Worm (Caenorhabditis elegans) whole organism, late embryonic: ENCODE results near the gene math-45.

Experiments
- F13H6.1 ChIP-seq: sonication (generic microtip); optimal IDR thresholded peaks from 2 replicates; lab custom pipeline; 2016; ENCODE audit warnings: missing genetic modification characterization, missing compliant biosample characterization
- ceh-2 ChIP-seq: sonication (generic microtip); optimal IDR thresholded peaks from 2 replicates; lab custom pipeline; 2016; ENCODE audit warnings: missing genotype, missing genetic modification characterization, missing compliant biosample characterization
- ceh-30 ChIP-seq: fragments of 150-350 bp; optimal IDR thresholded peaks from 2 replicates; lab custom pipeline; 2014; ENCODE audit warnings: missing biosample characterization, missing genetic modification characterization
- ceh-9 ChIP-seq: sonication (generic microtip); optimal IDR thresholded peaks from 2 replicates; lab custom pipeline; 2016; ENCODE audit warnings: mild to moderate bottlenecking, missing genetic modification characterization, inconsistent platforms, missing compliant biosample characterization
- dmd-4 ChIP-seq: sonication (generic microtip); optimal IDR thresholded peaks from 2 replicates; lab custom pipeline; 2016; ENCODE audit warnings: borderline replicate concordance, missing genetic modification characterization, missing compliant biosample characterization
- gmeb-2 ChIP-seq: sonication (generic microtip); optimal IDR thresholded peaks from 2 replicates; lab custom pipeline; 2016; ENCODE audit warnings: missing genetic modification characterization, inconsistent platforms, missing compliant biosample characterization
- nfya-1 ChIP-seq: sonication (generic microtip); optimal IDR thresholded peaks from 2 replicates; lab custom pipeline; 2017; ENCODE audit warnings: missing genetic modification characterization, mild to moderate bottlenecking, missing compliant biosample characterization, antibody characterized with exemption, moderate library complexity
- nhr-11 ChIP-seq: fragments of 150-350 bp; optimal IDR thresholded peaks from 2 replicates; lab custom pipeline; 2014; ENCODE audit warnings: missing biosample characterization, missing genetic modification characterization
- pha-4 ChIP-seq: fragments of 150-350 bp; optimal IDR thresholded peaks from 2 replicates; lab custom pipeline; 2018; ENCODE audit warnings: missing biosample characterization, missing genetic modification reagents, missing genetic modification characterization
- pros-1 ChIP-seq: fragments of 150-350 bp; optimal IDR thresholded peaks from 2 replicates; lab custom pipeline; 2014; ENCODE audit warnings: missing biosample characterization, missing genetic modification reagents, missing genetic modification characterization
- sox-4 ChIP-seq: sonication (generic microtip); optimal IDR thresholded peaks from 2 replicates; lab custom pipeline; 2017; ENCODE audit warnings: mild to moderate bottlenecking, missing genetic modification characterization, inconsistent platforms, missing compliant biosample characterization
- tbx-7 ChIP-seq: sonication (generic microtip); optimal IDR thresholded peaks from 2 replicates; lab custom pipeline; 2016; ENCODE audit warnings: missing genotype, missing genetic modification characterization, missing compliant biosample characterization
- unc-42 ChIP-seq: sonication (generic microtip); optimal IDR thresholded peaks from 2 replicates; lab custom pipeline; 2016; ENCODE audit warnings: missing genotype, missing genetic modification characterization, missing compliant biosample characterization
- unc-55 ChIP-seq: sonication (generic microtip); optimal IDR thresholded peaks from 2 replicates; lab custom pipeline; 2017; ENCODE audit warnings: missing biosample characterization, missing genetic modification reagents, missing genetic modification characterization

ce11 chrII:1529057-1529456, 11.8 kb upstream of the math-45 start, which contains the start of gene Y51H7BR.4:
- no peak for TF ChIP-seq nhr-11 (tag; lab: Kevin White, UChicago)
- no peak for TF ChIP-seq ceh-30 (tag; lab: Kevin White, UChicago)
- TF ChIP-seq unc-42 (tag; lab: Kevin White, UChicago): no peak
- TF ChIP-seq dmd-4 (tag; lab: Kevin White, UChicago): no peak
- TF ChIP-seq F13H6.1 (tag; lab: Kevin White, UChicago): no peak
- TF ChIP-seq ceh-2 (tag; lab: Kevin White, UChicago): no peak
- TF ChIP-seq tbx-7: no peak
- no peak for TF ChIP-seq gmeb-2 (tag; lab: Kevin White, UChicago)
- no peak for TF ChIP-seq ceh-9 (tag; lab: Kevin White, UChicago)
- no peak for TF ChIP-seq pha-4 (tag; lab: Kevin White, UChicago)
- no peak for TF ChIP-seq nfya-1 (tag; lab: Kevin White, UChicago)
- no peak for TF ChIP-seq pros-1
- no peak for TF ChIP-seq unc-55 (GFP tag; lab: Kevin White, UChicago)
- no peak for TF ChIP-seq sox-4 (tag; lab: Kevin White, UChicago)
